Worm (Caenorhabditis elegans): ENCODE measurements around the gene tos-1.

DNA sequence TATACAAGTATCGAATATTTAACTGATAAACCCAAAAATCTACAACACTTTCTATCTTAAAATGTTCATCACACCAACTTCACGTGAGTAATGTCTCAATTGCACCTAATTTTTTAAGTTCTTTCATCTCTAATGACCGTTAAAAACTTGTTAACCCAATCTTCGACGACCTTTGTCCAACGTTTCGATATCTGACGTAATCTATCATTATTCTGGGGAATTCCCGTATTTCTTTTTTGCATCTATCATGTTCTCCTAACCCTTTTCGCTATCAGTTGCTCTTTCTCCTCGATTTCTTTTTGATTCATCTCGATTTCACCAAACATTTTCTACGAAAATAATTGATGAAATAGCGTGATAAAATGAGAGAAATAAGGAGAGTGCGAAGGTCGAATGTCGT is 16.3 kb downstream of the tos-1 start:
- TF ChIP-seq aly-2 (tag; optimal IDR thresholded peaks at IDR 0.05) (no peak), lin-11 (tag; optimal IDR thresholded peaks at IDR 0.05) (no peak), egl-27 (tag; optimal IDR thresholded peaks at IDR 0.05) (peak; percentile 45), crh-2 (tag; optimal IDR thresholded peaks at IDR 0.05) (no peak), unc-62 (GFP tag; optimal IDR thresholded peaks at IDR 0.05) (no peak), ceh-82 (tag; optimal IDR thresholded peaks at IDR 0.05) (no peak), nhr-129 (tag; optimal IDR thresholded peaks at IDR 0.05) (no peak), nhr-6 (tag; optimal IDR thresholded peaks at IDR 0.05) (no peak), nhr-25 (tag; optimal IDR thresholded peaks at IDR 0.05) (peak; percentile 54), sma-3 (GFP tag; optimal IDR thresholded peaks at IDR 0.05) (peak; percentile 8), ama-1 (optimal IDR thresholded peaks at IDR 0.05) (no peak)

Data from whole organism, L2 larva.